Fruit fly (Drosophila melanogaster) whole organism, embryonic: Measurements from ENCODE around the gene snky.

ENCODE experiments used
- Ada2b ChIP-seq: fragments of 200-800 bp; sonication (Bioruptor generic); IDR thresholded peaks from 2 replicates; pipeline ENCODE4 v1.3.6; 2022; ENCODE audit warnings: missing biosample characterization, missing genetic modification characterization
- B-H1 ChIP-seq: fragments of 200-800 bp; sonication (Bioruptor generic); IDR thresholded peaks from 3 replicates; pipeline ENCODE4 v1.3.6; 2022; ENCODE audit warnings: missing biosample characterization, missing genetic modification characterization
- BEAF-32 ChIP-seq: fragments of 200-800 bp; sonication (Bioruptor generic); optimal IDR thresholded peaks from 3 replicates; lab custom pipeline; 2017; ENCODE audit warnings: missing biosample characterization, missing genetic modification characterization, mild to moderate bottlenecking, moderate library complexity, missing genetic modification reagents
- CG1024 ChIP-seq: fragments of 200-800 bp; sonication (Bioruptor generic); IDR thresholded peaks from 2 replicates; pipeline ENCODE4 v1.3.6; 2022; ENCODE audit warnings: missing biosample characterization, missing genetic modification characterization
- CG11398 ChIP-seq: fragments of 200-800 bp; sonication (Bioruptor generic); optimal IDR thresholded peaks from 2 replicates; lab custom pipeline; 2016; ENCODE audit warnings: missing biosample characterization, missing genetic modification characterization
- CG11504 ChIP-seq: fragments of 200-800 bp; sonication (Bioruptor generic); optimal IDR thresholded peaks from 3 replicates; lab custom pipeline; 2019; ENCODE audit warnings: missing biosample characterization, mild to moderate bottlenecking, missing genetic modification characterization, moderate library complexity
- CG12744 ChIP-seq: fragments of 200-800 bp; sonication (Bioruptor generic); optimal IDR thresholded peaks from 2 replicates; lab custom pipeline; 2016; ENCODE audit warnings: missing biosample characterization, missing genetic modification characterization
- CG13775 ChIP-seq: fragments of 200-800 bp; sonication (Bioruptor generic); optimal IDR thresholded peaks from 3 replicates; lab custom pipeline; 2017; ENCODE audit warnings: missing biosample characterization, mild to moderate bottlenecking, missing genetic modification characterization
- CG14050 ChIP-seq: fragments of 200-800 bp; sonication (Bioruptor generic); IDR thresholded peaks from 3 replicates; pipeline ENCODE4 v1.3.6; 2022; ENCODE audit warnings: missing biosample characterization, missing genetic modification characterization
- CG15601 ChIP-seq: fragments of 200-800 bp; sonication (Bioruptor generic); optimal IDR thresholded peaks from 3 replicates; lab custom pipeline; 2019; ENCODE audit warnings: missing biosample characterization, mild to moderate bottlenecking, missing genetic modification characterization, moderate library complexity
- CG1603 ChIP-seq: fragments of 200-800 bp; sonication (Bioruptor generic); optimal IDR thresholded peaks from 2 replicates; lab custom pipeline; 2019; ENCODE audit warnings: missing biosample characterization, mild to moderate bottlenecking, missing genetic modification characterization, moderate library complexity
- CG17361 ChIP-seq: fragments of 200-800 bp; sonication (Bioruptor generic); IDR thresholded peaks from 3 replicates; pipeline ENCODE4 v1.3.6; 2022; ENCODE audit warnings: missing biosample characterization, missing genetic modification characterization
- CG17802 ChIP-seq: fragments of 200-800 bp; sonication (Bioruptor generic); optimal IDR thresholded peaks from 2 replicates; lab custom pipeline; 2018; ENCODE audit warnings: missing biosample characterization, mild to moderate bottlenecking, missing genetic modification characterization, moderate library complexity
- CG18262 ChIP-seq: fragments of 200-800 bp; optimal IDR thresholded peaks from 3 replicates; lab custom pipeline; 2019; ENCODE audit warnings: missing biosample characterization, mild to moderate bottlenecking, missing genetic modification characterization, moderate library complexity
- CG2116 ChIP-seq: fragments of 200-800 bp; sonication (Bioruptor generic); optimal IDR thresholded peaks from 3 replicates; lab custom pipeline; 2018; ENCODE audit warnings: missing biosample characterization, mild to moderate bottlenecking, missing genetic modification characterization
- CG2875 ChIP-seq: fragments of 200-800 bp; sonication (Bioruptor generic); optimal IDR thresholded peaks from 2 replicates; lab custom pipeline; 2017; ENCODE audit warnings: missing biosample characterization, mild to moderate bottlenecking, missing genetic modification characterization, missing genetic modification reagents
- CG30020 ChIP-seq: fragments of 200-800 bp; optimal IDR thresholded peaks from 2 replicates; lab custom pipeline; 2019; ENCODE audit warnings: missing biosample characterization, mild to moderate bottlenecking, missing genetic modification characterization, moderate library complexity
- CG31441 ChIP-seq: fragments of 200-800 bp; sonication (Bioruptor generic); IDR thresholded peaks from 2 replicates; pipeline ENCODE4 v1.3.6; 2022; ENCODE audit warnings: missing biosample characterization, missing genetic modification characterization
- CG3407 ChIP-seq: fragments of 200-800 bp; sonication (Bioruptor generic); optimal IDR thresholded peaks from 2 replicates; lab custom pipeline; 2018; ENCODE audit warnings: missing biosample characterization, mild to moderate bottlenecking, missing genetic modification characterization
- CG9727 ChIP-seq: fragments of 200-800 bp; sonication (Bioruptor generic); optimal IDR thresholded peaks from 3 replicates; lab custom pipeline; 2017; ENCODE audit warnings: missing biosample characterization, mild to moderate bottlenecking, missing genetic modification characterization
- CG9932 ChIP-seq: fragments of 200-800 bp; sonication (Bioruptor generic); IDR thresholded peaks from 2 replicates; pipeline ENCODE4 v1.3.6; 2022; ENCODE audit warnings: missing biosample characterization, missing genetic modification characterization
- Dek ChIP-seq: fragments of 200-800 bp; sonication (Bioruptor generic); optimal IDR thresholded peaks from 3 replicates; lab custom pipeline; 2019; ENCODE audit warnings: missing biosample characterization, mild to moderate bottlenecking, missing genetic modification characterization, moderate library complexity
- Elba2 ChIP-seq: fragments of 200-800 bp; sonication (Bioruptor generic); optimal IDR thresholded peaks from 3 replicates; lab custom pipeline; 2016; ENCODE audit warnings: missing biosample characterization, missing genetic modification characterization
- Hr51 ChIP-seq, 2 experiments: fragments of 200-800 bp; sonication (Bioruptor generic); optimal IDR thresholded peaks; 2 replicates in 1 of 2; 3 replicates in 1 of 2; lab custom pipeline; 2016 to 2018; ENCODE audit warnings: missing biosample characterization in 2 of 2, missing genetic modification characterization in 2 of 2, mild to moderate bottlenecking in 1 of 2, moderate library complexity in 1 of 2
- Hsf ChIP-seq: fragments of 200-800 bp; sonication (Bioruptor generic); optimal IDR thresholded peaks from 3 replicates; lab custom pipeline; 2016; ENCODE audit warnings: missing biosample characterization, missing genetic modification characterization
- Poxn ChIP-seq: fragments of 200-800 bp; sonication (Bioruptor generic); IDR thresholded peaks from 2 replicates; pipeline ENCODE4 v1.3.6; 2022; ENCODE audit warnings: missing biosample characterization, missing genetic modification characterization
- Ptx1 ChIP-seq: fragments of 200-800 bp; sonication (Bioruptor generic); IDR thresholded peaks from 2 replicates; pipeline ENCODE4 v1.3.6; 2022; ENCODE audit warnings: missing biosample characterization, missing genetic modification characterization
- Trl ChIP-seq, 3 experiments: fragments of >200 bp in 2 of 3; fragments of 200-800 bp in 1 of 3; sonication (Bioruptor generic) in 1 of 3; optimal IDR thresholded peaks; 2 replicates in 1 of 3; 3 replicates in 2 of 3; lab custom pipeline; 2016 to 2017; ENCODE audit warnings: missing biosample characterization in 1 of 3, missing genetic modification characterization in 1 of 3
- bab2 ChIP-seq: fragments of 200-800 bp; sonication (Bioruptor generic); optimal IDR thresholded peaks from 2 replicates; lab custom pipeline; 2016; ENCODE audit warnings: missing biosample characterization, missing genetic modification characterization
- dan ChIP-seq: fragments of 200-800 bp; sonication (Bioruptor generic); IDR thresholded peaks from 2 replicates; pipeline ENCODE4 v1.3.6; 2022; ENCODE audit warnings: missing biosample characterization, missing genetic modification characterization
- dmrt99B ChIP-seq: fragments of 200-800 bp; sonication (Bioruptor generic); optimal IDR thresholded peaks from 2 replicates; lab custom pipeline; 2018; ENCODE audit warnings: missing biosample characterization, mild to moderate bottlenecking, missing genetic modification characterization, moderate library complexity
- hb ChIP-seq: fragments of 200-800 bp; sonication (Bioruptor generic); IDR thresholded peaks from 3 replicates; pipeline ENCODE4 v1.3.6; 2022; ENCODE audit warnings: missing biosample characterization, missing genetic modification characterization; ENCODE audit not compliant: partially characterized antibody
- inv ChIP-seq: fragments of 200-800 bp; sonication (Bioruptor generic); IDR thresholded peaks from 2 replicates; pipeline ENCODE4 v1.3.6; 2022; ENCODE audit warnings: missing biosample characterization, missing genetic modification characterization; ENCODE audit not compliant: partially characterized antibody
- maf-S ChIP-seq: fragments of 200-800 bp; sonication (Bioruptor generic); optimal IDR thresholded peaks from 2 replicates; lab custom pipeline; 2016; ENCODE audit warnings: missing biosample characterization, missing genetic modification characterization
- phol ChIP-seq: fragments of 200-800 bp; sonication (Bioruptor generic); optimal IDR thresholded peaks from 3 replicates; lab custom pipeline; 2018; ENCODE audit warnings: missing biosample characterization, mild to moderate bottlenecking, missing genetic modification characterization, moderate library complexity
- psq ChIP-seq: fragments of 200-800 bp; sonication (Bioruptor generic); optimal IDR thresholded peaks from 2 replicates; lab custom pipeline; 2017; ENCODE audit warnings: missing biosample characterization, missing genetic modification characterization
- pum ChIP-seq: fragments of 200-800 bp; sonication (Bioruptor generic); optimal IDR thresholded peaks from 2 replicates; lab custom pipeline; 2016; ENCODE audit warnings: missing biosample characterization, missing genetic modification characterization
- repo ChIP-seq: fragments of 200-800 bp; sonication (Bioruptor generic); optimal IDR thresholded peaks from 2 replicates; lab custom pipeline; 2016; ENCODE audit warnings: missing biosample characterization, missing genetic modification characterization
- sens ChIP-seq: fragments of 200-800 bp; sonication (Bioruptor generic); peaks from one replicate; lab custom pipeline; 2016; ENCODE audit warnings: missing biosample characterization, missing genetic modification characterization
- seq ChIP-seq: fragments of 200-800 bp; sonication (Bioruptor generic); IDR thresholded peaks from 2 replicates; pipeline ENCODE4 v1.3.6; 2022; ENCODE audit warnings: missing biosample characterization, missing genetic modification characterization
- slou ChIP-seq: fragments of 200-800 bp; sonication (Bioruptor generic); optimal IDR thresholded peaks from 3 replicates; lab custom pipeline; 2016; ENCODE audit warnings: missing biosample characterization, missing genetic modification characterization
- slp2 ChIP-seq: fragments of 200-800 bp; sonication (Bioruptor generic); optimal IDR thresholded peaks from 2 replicates; lab custom pipeline; 2016; ENCODE audit warnings: missing biosample characterization, missing genetic modification characterization
- sna ChIP-seq: fragments of 200-800 bp; sonication (Bioruptor generic); IDR thresholded peaks from 2 replicates; pipeline ENCODE4 v1.3.6; 2022; ENCODE audit warnings: missing biosample characterization, missing genetic modification characterization; ENCODE audit not compliant: partially characterized antibody
- ssp ChIP-seq: fragments of 200-800 bp; sonication (Bioruptor generic); IDR thresholded peaks from 2 replicates; pipeline ENCODE4 v1.3.6; 2022; ENCODE audit warnings: missing biosample characterization, missing genetic modification characterization
- toy ChIP-seq: fragments of 200-800 bp; sonication (Bioruptor generic); IDR thresholded peaks from 2 replicates; pipeline ENCODE4 v1.3.6; 2022; ENCODE audit warnings: missing biosample characterization, missing genetic modification characterization
- twi ChIP-seq: fragments of 200-800 bp; optimal IDR thresholded peaks from 2 replicates; lab custom pipeline; 2019; ENCODE audit warnings: missing biosample characterization, mild to moderate bottlenecking, missing genetic modification characterization, moderate library complexity
- wor ChIP-seq: fragments of 200-800 bp; sonication (Bioruptor generic); IDR thresholded peaks from 2 replicates; pipeline ENCODE4 v1.3.6; 2022; ENCODE audit warnings: missing biosample characterization, missing genetic modification characterization

The snky gene

dm6 chr3L:13212656-13213350 lies 38.5 kb downstream of the snky start (continued):
- TF ChIP-seq Poxn (no peak), CG9727 (GFP tag; lab: Kevin White, UChicago) (no peak), hb (0 out of 3 replicates have a peak, but pooled peaks have one; percentile 9), twi (tag; lab: Kevin White, UChicago) (peak; percentile 12), CG3407 (no peak), CG17361 (peak; percentile 55), CG1024 (GFP tag; lab: Robert Waterston, UW) (no peak), phol (tag; lab: Kevin White, UChicago) (peak; percentile 22), bab2 (no peak), CG18262 (peak; percentile 38), slou (GFP tag; lab: Kevin White, UChicago) (no peak), dmrt99B (tag; lab: Kevin White, UChicago) (peak; percentile 28), CG2875 (GFP tag; lab: Kevin White, UChicago) (no peak), sna (no peak), B-H1 (GFP tag; lab: Robert Waterston, UW) (no peak), CG1603 (tag; lab: Kevin White, UChicago) (no peak), CG13775 (GFP tag; lab: Kevin White, UChicago) (no peak), ssp (GFP tag; lab: Robert Waterston, UW) (no peak), dan (GFP tag; lab: Robert Waterston, UW) (no peak), CG30020 (tag; lab: Kevin White, UChicago) (no peak), Ada2b (GFP tag; lab: Robert Waterston, UW) (no peak), pum (no peak), Ptx1 (GFP tag; lab: Robert Waterston, UW) (0 out of 2 replicates have a peak, but pooled peaks have one; percentile 6), Trl (optimal IDR thresholded peaks at IDR 0.05; lab: Kevin White, UChicago) (no peak), Trl (GFP tag; optimal IDR thresholded peaks at IDR 0.05; lab: Kevin White, UChicago) (no peak), toy (no peak), inv (GFP tag; lab: Robert Waterston, UW) (no peak), CG12744 (GFP tag; lab: Kevin White, UChicago) (no peak), CG14050 (GFP tag; lab: Robert Waterston, UW) (no peak), maf-S (no peak), CG31441 (GFP tag; lab: Robert Waterston, UW) (peak; percentile 35; the same call in 1 of the 2 replicates), Elba2 (GFP tag; lab: Kevin White, UChicago) (no peak), CG11504 (tag; lab: Kevin White, UChicago) (peak; percentile 47), Hsf (GFP tag; lab: Kevin White, UChicago) (no peak), CG11398 (GFP tag; lab: Kevin White, UChicago) (no peak), CG9932 (GFP tag; lab: Robert Waterston, UW) (no peak), BEAF-32 (GFP tag; lab: Kevin White, UChicago) (no peak), wor (GFP tag; lab: Robert Waterston, UW) (no peak), Dek (tag; lab: Kevin White, UChicago) (no peak), CG17802 (tag; lab: Kevin White, UChicago) (no peak), slp2 (GFP tag; lab: Kevin White, UChicago) (no peak), Hr51 (GFP tag; optimal IDR thresholded peaks at IDR 0.05; lab: Kevin White, UChicago) (peak in 1 of 2 experiments; percentile 20), CG2116 (GFP tag; lab: Kevin White, UChicago) (no peak), sens (GFP tag; lab: Kevin White, UChicago) (no peak), psq (GFP tag; lab: Kevin White, UChicago) (no peak), CG15601 (no peak), seq (GFP tag; lab: Robert Waterston, UW) (no peak), repo (GFP tag; lab: Kevin White, UChicago) (no peak)
